Fruit fly (Drosophila melanogaster) whole organism, embryonic: ENCODE results near the gene Rrp5.
A peak's percentile ranks its signal among the peaks of the same experiment; 100 is the strongest.

ENCODE experiments used
- Bdp1 ChIP-seq: fragments of 200-800 bp; sonication (Bioruptor generic); optimal IDR thresholded peaks from 3 replicates; lab custom pipeline; 2016; ENCODE audit warnings: missing biosample characterization, missing genetic modification characterization
- CG10147 ChIP-seq: fragments of 200-800 bp; sonication (Bioruptor generic); optimal IDR thresholded peaks from 2 replicates; lab custom pipeline; 2019; ENCODE audit warnings: missing biosample characterization, mild to moderate bottlenecking, missing genetic modification characterization, moderate library complexity
- CG1024 ChIP-seq: fragments of 200-800 bp; sonication (Bioruptor generic); IDR thresholded peaks from 2 replicates; pipeline ENCODE4 v1.3.6; 2022; ENCODE audit warnings: missing biosample characterization, missing genetic modification characterization
- CG11247 ChIP-seq: fragments of 200-800 bp; sonication (Bioruptor generic); IDR thresholded peaks from 2 replicates; pipeline ENCODE4 v1.3.6; 2022; ENCODE audit warnings: missing biosample characterization, missing genetic modification characterization
- CG12071 ChIP-seq: fragments of 200-800 bp; sonication (Bioruptor generic); optimal IDR thresholded peaks from 3 replicates; lab custom pipeline; 2018; ENCODE audit warnings: missing biosample characterization, mild to moderate bottlenecking, missing genetic modification characterization
- CG12299 ChIP-seq: fragments of 200-800 bp; sonication (Bioruptor generic); optimal IDR thresholded peaks from 2 replicates; lab custom pipeline; 2018; ENCODE audit warnings: missing biosample characterization, mild to moderate bottlenecking, missing genetic modification characterization
- CG13287 ChIP-seq: fragments of 200-800 bp; sonication (Bioruptor generic); IDR thresholded peaks from 2 replicates; pipeline ENCODE4 v1.3.6; 2022; ENCODE audit warnings: missing biosample characterization, missing genetic modification characterization; ENCODE audit not compliant: partially characterized antibody
- CG13894 ChIP-seq: fragments of 200-800 bp; sonication (Bioruptor generic); optimal IDR thresholded peaks from 3 replicates; lab custom pipeline; 2018; ENCODE audit warnings: missing biosample characterization, mild to moderate bottlenecking, missing genetic modification characterization, moderate library complexity
- CG15269 ChIP-seq: fragments of 200-800 bp; sonication (Bioruptor generic); optimal IDR thresholded peaks from 2 replicates; lab custom pipeline; 2018; ENCODE audit warnings: missing biosample characterization, mild to moderate bottlenecking, missing genetic modification characterization, moderate library complexity
- CG1647 ChIP-seq: fragments of 200-800 bp; sonication (Bioruptor generic); optimal IDR thresholded peaks from 3 replicates; lab custom pipeline; 2016; ENCODE audit warnings: missing biosample characterization, missing genetic modification characterization
- CG16779 ChIP-seq: fragments of 200-800 bp; sonication (Bioruptor generic); IDR thresholded peaks from 2 replicates; pipeline ENCODE4 v1.3.6; 2022; ENCODE audit warnings: missing biosample characterization, missing genetic modification characterization
- CG2116 ChIP-seq: fragments of 200-800 bp; sonication (Bioruptor generic); optimal IDR thresholded peaks from 3 replicates; lab custom pipeline; 2018; ENCODE audit warnings: missing biosample characterization, mild to moderate bottlenecking, missing genetic modification characterization
- CG2120 ChIP-seq: fragments of 200-800 bp; sonication (Bioruptor generic); optimal IDR thresholded peaks from 3 replicates; lab custom pipeline; 2016; ENCODE audit warnings: missing biosample characterization, missing genetic modification characterization
- CG31441 ChIP-seq: fragments of 200-800 bp; sonication (Bioruptor generic); IDR thresholded peaks from 2 replicates; pipeline ENCODE4 v1.3.6; 2022; ENCODE audit warnings: missing biosample characterization, missing genetic modification characterization
- CG34224 ChIP-seq: fragments of 200-800 bp; sonication (Bioruptor generic); IDR thresholded peaks from 3 replicates; pipeline ENCODE4 v1.3.6; 2022; ENCODE audit warnings: missing biosample characterization, missing genetic modification characterization; ENCODE audit not compliant: partially characterized antibody
- CG3726 ChIP-seq: fragments of 200-800 bp; sonication (Bioruptor generic); IDR thresholded peaks from 3 replicates; pipeline ENCODE4, ENCODE4 v1.3.6; 2022; ENCODE audit warnings: missing biosample characterization, missing genetic modification characterization
- CG3838 ChIP-seq: fragments of 200-800 bp; sonication (Bioruptor generic); optimal IDR thresholded peaks from 3 replicates; lab custom pipeline; 2016; ENCODE audit warnings: missing biosample characterization, missing genetic modification characterization
- CG4424 ChIP-seq: fragments of 200-800 bp; sonication (Bioruptor generic); optimal IDR thresholded peaks from 3 replicates; lab custom pipeline; 2016; ENCODE audit warnings: missing biosample characterization, missing genetic modification characterization
- CG5245 ChIP-seq: fragments of 200-800 bp; sonication (Bioruptor generic); optimal IDR thresholded peaks from 3 replicates; lab custom pipeline; 2016; ENCODE audit warnings: missing biosample characterization, missing genetic modification characterization
- CG6654 ChIP-seq: fragments of 200-800 bp; sonication (Bioruptor generic); optimal IDR thresholded peaks from 2 replicates; lab custom pipeline; 2017; ENCODE audit warnings: missing biosample characterization, mild to moderate bottlenecking, missing genetic modification characterization
- CG7372 ChIP-seq: fragments of 200-800 bp; sonication (Bioruptor generic); IDR thresholded peaks from 2 replicates; pipeline ENCODE4 v1.3.6; 2022; ENCODE audit warnings: missing biosample characterization, missing genetic modification characterization
- CG7963 ChIP-seq: fragments of 200-800 bp; sonication (Bioruptor generic); IDR thresholded peaks from 3 replicates; pipeline ENCODE4 v1.3.6; 2022; ENCODE audit warnings: missing biosample characterization, missing genetic modification characterization; ENCODE audit not compliant: partially characterized antibody
- CG7987 ChIP-seq: fragments of 200-800 bp; sonication (Bioruptor generic); optimal IDR thresholded peaks from 2 replicates; lab custom pipeline; 2018; ENCODE audit warnings: missing biosample characterization, mild to moderate bottlenecking, missing genetic modification characterization, moderate library complexity
- CG8089 ChIP-seq: fragments of 200-800 bp; sonication (Bioruptor generic); optimal IDR thresholded peaks from 3 replicates; lab custom pipeline; 2016; ENCODE audit warnings: missing biosample characterization, missing genetic modification characterization
- CG9215 ChIP-seq: fragments of 200-800 bp; sonication (Bioruptor generic); IDR thresholded peaks from 2 replicates; pipeline ENCODE4 v1.3.6; 2022; ENCODE audit warnings: missing biosample characterization, missing genetic modification characterization
- D19B ChIP-seq: fragments of 200-800 bp; sonication (Bioruptor generic); optimal IDR thresholded peaks from 2 replicates; lab custom pipeline; 2017; ENCODE audit warnings: missing biosample characterization, mild to moderate bottlenecking, missing genetic modification characterization
- Deaf1 ChIP-seq: fragments of 200-800 bp; optimal IDR thresholded peaks from 3 replicates; lab custom pipeline; 2019; ENCODE audit warnings: missing biosample characterization, mild to moderate bottlenecking, missing genetic modification characterization, moderate library complexity
- HmgZ ChIP-seq: fragments of 200-800 bp; sonication (Bioruptor generic); optimal IDR thresholded peaks from 2 replicates; lab custom pipeline; 2018; ENCODE audit warnings: missing biosample characterization, mild to moderate bottlenecking, missing genetic modification characterization
- Hr78 ChIP-seq, 2 experiments: fragments of 200-800 bp in 1 of 2; fragments of >200 bp in 1 of 2; sonication (Bioruptor generic) in 1 of 2; optimal IDR thresholded peaks; 2 replicates each; lab custom pipeline; 2017 to 2019; ENCODE audit warnings: missing biosample characterization in 2 of 2, missing genetic modification characterization in 2 of 2, mild to moderate bottlenecking in 1 of 2, moderate library complexity in 1 of 2
- Lhr ChIP-seq: fragments of 200-800 bp; sonication (Bioruptor generic); optimal IDR thresholded peaks from 3 replicates; lab custom pipeline; 2017; ENCODE audit warnings: mild to moderate bottlenecking, missing biosample characterization, missing genetic modification reagents, missing genetic modification characterization
- MBD-R2 ChIP-seq: fragments of 200-800 bp; sonication (Bioruptor generic); IDR thresholded peaks from 2 replicates; pipeline ENCODE4 v1.3.6; 2022; ENCODE audit warnings: missing biosample characterization, missing genetic modification characterization
- Mes4 ChIP-seq: fragments of 200-800 bp; sonication (Bioruptor generic); optimal IDR thresholded peaks from 2 replicates; lab custom pipeline; 2016; ENCODE audit warnings: missing biosample characterization, missing genetic modification characterization
- Nf-YC ChIP-seq: fragments of 200-800 bp; optimal IDR thresholded peaks from 3 replicates; lab custom pipeline; 2019; ENCODE audit warnings: missing biosample characterization, mild to moderate bottlenecking, missing genetic modification characterization, moderate library complexity
- Tbp ChIP-seq: fragments of >200 bp; optimal IDR thresholded peaks from 2 replicates; lab custom pipeline; 2018; ENCODE audit warnings: missing biosample characterization, missing genetic modification characterization
- az2 ChIP-seq: fragments of 200-800 bp; sonication (Bioruptor generic); optimal IDR thresholded peaks from 3 replicates; lab custom pipeline; 2016; ENCODE audit warnings: missing biosample characterization, missing genetic modification characterization
- cas ChIP-seq: fragments of 200-800 bp; sonication (Bioruptor generic); IDR thresholded peaks from 2 replicates; pipeline ENCODE4 v1.3.6; 2022; ENCODE audit warnings: missing biosample characterization, missing genetic modification characterization
- cwo ChIP-seq: fragments of 200-800 bp; sonication (Bioruptor generic); optimal IDR thresholded peaks from 3 replicates; lab custom pipeline; 2017; ENCODE audit warnings: missing biosample characterization, missing genetic modification characterization, mild to moderate bottlenecking, moderate library complexity, missing genetic modification reagents
- ftz-f1 ChIP-seq: fragments of 200-800 bp; sonication (Bioruptor generic); optimal IDR thresholded peaks from 2 replicates; lab custom pipeline; 2016; ENCODE audit warnings: missing biosample characterization, missing genetic modification characterization
- gem ChIP-seq: fragments of 200-800 bp; sonication (Bioruptor generic); optimal IDR thresholded peaks from 2 replicates; lab custom pipeline; 2019; ENCODE audit warnings: missing biosample characterization, mild to moderate bottlenecking, missing genetic modification characterization, moderate library complexity
- hb ChIP-seq: fragments of 200-800 bp; sonication (Bioruptor generic); IDR thresholded peaks from 3 replicates; pipeline ENCODE4 v1.3.6; 2022; ENCODE audit warnings: missing biosample characterization, missing genetic modification characterization; ENCODE audit not compliant: partially characterized antibody
- inv ChIP-seq: fragments of 200-800 bp; sonication (Bioruptor generic); IDR thresholded peaks from 2 replicates; pipeline ENCODE4 v1.3.6; 2022; ENCODE audit warnings: missing biosample characterization, missing genetic modification characterization; ENCODE audit not compliant: partially characterized antibody
- psq ChIP-seq: fragments of 200-800 bp; sonication (Bioruptor generic); optimal IDR thresholded peaks from 2 replicates; lab custom pipeline; 2017; ENCODE audit warnings: missing biosample characterization, missing genetic modification characterization
- repo ChIP-seq: fragments of 200-800 bp; sonication (Bioruptor generic); optimal IDR thresholded peaks from 2 replicates; lab custom pipeline; 2016; ENCODE audit warnings: missing biosample characterization, missing genetic modification characterization
- sens ChIP-seq: fragments of 200-800 bp; sonication (Bioruptor generic); peaks from one replicate; lab custom pipeline; 2016; ENCODE audit warnings: missing biosample characterization, missing genetic modification characterization
- shn ChIP-seq: fragments of 200-800 bp; sonication (Bioruptor generic); optimal IDR thresholded peaks from 3 replicates; lab custom pipeline; 2016; ENCODE audit warnings: missing biosample characterization, missing genetic modification characterization
- slou ChIP-seq: fragments of 200-800 bp; sonication (Bioruptor generic); optimal IDR thresholded peaks from 3 replicates; lab custom pipeline; 2016; ENCODE audit warnings: missing biosample characterization, missing genetic modification characterization
- slp2 ChIP-seq: fragments of 200-800 bp; sonication (Bioruptor generic); optimal IDR thresholded peaks from 2 replicates; lab custom pipeline; 2016; ENCODE audit warnings: missing biosample characterization, missing genetic modification characterization
- stwl ChIP-seq: fragments of 200-800 bp; sonication (Bioruptor generic); optimal IDR thresholded peaks from 3 replicates; lab custom pipeline; 2018; ENCODE audit warnings: missing biosample characterization, mild to moderate bottlenecking, missing genetic modification characterization, moderate library complexity
- twi ChIP-seq: fragments of 200-800 bp; optimal IDR thresholded peaks from 2 replicates; lab custom pipeline; 2019; ENCODE audit warnings: missing biosample characterization, mild to moderate bottlenecking, missing genetic modification characterization, moderate library complexity
- vnd ChIP-seq: fragments of 200-800 bp; sonication (Bioruptor generic); IDR thresholded peaks from 3 replicates; pipeline ENCODE4 v1.3.6; 2022; ENCODE audit warnings: missing biosample characterization, missing genetic modification characterization; ENCODE audit not compliant: partially characterized antibody
- zen2 ChIP-seq: fragments of 200-800 bp; sonication (Bioruptor generic); IDR thresholded peaks from 3 replicates; pipeline ENCODE4 v1.3.6; 2022; ENCODE audit warnings: missing biosample characterization, missing genetic modification characterization; ENCODE audit not compliant: partially characterized antibody

Rrp5 gene

DNA sequence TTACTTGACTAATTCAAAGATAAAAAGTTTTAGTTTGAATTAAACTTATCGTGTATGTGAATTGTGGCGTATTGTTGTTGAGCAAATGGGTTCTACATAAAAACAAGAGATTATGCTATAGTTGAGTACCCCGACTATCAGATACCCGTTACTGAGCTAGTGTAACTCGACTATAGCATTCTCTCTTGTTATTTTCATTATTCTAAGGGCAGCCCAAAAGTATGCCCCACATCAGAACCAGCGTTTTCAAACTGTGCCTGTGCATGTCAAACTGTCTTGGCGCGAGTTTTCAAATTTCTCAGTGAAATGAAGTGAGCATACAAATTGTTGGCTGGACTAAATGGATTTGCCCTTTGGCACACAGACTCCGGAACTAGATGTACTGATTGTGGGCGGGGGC, 53.8 kb downstream of the Rrp5 start, which contains the start of gene shps (continued):
- TF ChIP-seq cas (GFP tag; lab: Robert Waterston, UW) (no peak), slou (GFP tag; lab: Kevin White, UChicago) (no peak), stwl (tag; lab: Kevin White, UChicago) (peak; percentile 4), CG1024 (GFP tag; lab: Robert Waterston, UW) (no peak), gem (tag; lab: Kevin White, UChicago) (no peak), twi (no peak), CG10147 (GFP tag; lab: Kevin White, UChicago) (no peak), CG12071 (no peak), Hr78 (GFP tag; optimal IDR thresholded peaks at IDR 0.05; lab: Kevin White, UChicago) (no peak), MBD-R2 (GFP tag; lab: Robert Waterston, UW) (no peak), Mes4 (GFP tag; lab: Kevin White, UChicago) (no peak), Lhr (GFP tag; lab: Kevin White, UChicago) (peak; percentile 54), CG15269 (tag; lab: Kevin White, UChicago) (no peak), CG2120 (no peak), Nf-YC (no peak), zen2 (GFP tag; lab: Robert Waterston, UW) (peak; percentile 30; the same call in 1 of the 3 replicates), HmgZ (tag; lab: Kevin White, UChicago) (peak; percentile 36), az2 (GFP tag; lab: Kevin White, UChicago) (no peak), CG4424 (GFP tag; lab: Kevin White, UChicago) (no peak), sens (GFP tag; lab: Kevin White, UChicago) (peak; percentile 48), CG9215 (GFP tag; lab: Robert Waterston, UW) (no peak), CG13287 (peak; percentile 73), CG1647 (GFP tag; lab: Kevin White, UChicago) (no peak), CG8089 (GFP tag; lab: Kevin White, UChicago) (no peak), vnd (GFP tag; lab: Robert Waterston, UW) (peak; percentile 82), CG5245 (GFP tag; lab: Kevin White, UChicago) (no peak), CG34224 (peak; percentile 71), CG6654 (peak; percentile 100), D19B (GFP tag; lab: Kevin White, UChicago) (peak; percentile 91), inv (GFP tag; lab: Robert Waterston, UW) (peak; percentile 71), CG3838 (GFP tag; lab: Kevin White, UChicago) (no peak), shn (no peak), Tbp (peak; percentile 91), CG2116 (GFP tag; lab: Kevin White, UChicago) (no peak), CG3726 (GFP tag; lab: Robert Waterston, UW) (no peak), CG11247 (GFP tag; lab: Robert Waterston, UW) (no peak), ftz-f1 (GFP tag; lab: Kevin White, UChicago) (no peak), psq (GFP tag; lab: Kevin White, UChicago) (no peak), repo (GFP tag; lab: Kevin White, UChicago) (no peak), CG12299 (no peak), CG7372 (GFP tag; lab: Robert Waterston, UW) (no peak), Bdp1 (GFP tag; lab: Kevin White, UChicago) (no peak), Deaf1 (tag; lab: Kevin White, UChicago) (no peak), CG16779 (GFP tag; lab: Robert Waterston, UW) (no peak), CG13894 (tag; lab: Kevin White, UChicago) (no peak), CG7963 (GFP tag; lab: Robert Waterston, UW) (peak; percentile 92), slp2 (no peak), cwo (GFP tag; lab: Kevin White, UChicago) (no peak), CG7987 (GFP tag; lab: Kevin White, UChicago) (no peak), hb (GFP tag; lab: Robert Waterston, UW) (peak; percentile 92), CG31441 (GFP tag; lab: Robert Waterston, UW) (no peak)
